Worm (Caenorhabditis elegans) whole organism, L1 larva: ENCODE measurements around the gene manf-1.

Experiments
- alr-1 ChIP-seq: fragments of 200-800 bp; sonication (Bioruptor generic); optimal IDR thresholded peaks from 2 replicates; lab custom pipeline; 2018; ENCODE audit warnings: borderline replicate concordance, mild to moderate bottlenecking, missing genetic modification characterization, missing compliant biosample characterization
- ama-1 ChIP-seq: fragments of 150-350 bp; optimal IDR thresholded peaks from 2 replicates; lab custom pipeline; 2014
- dsc-1 ChIP-seq: sonication (generic microtip); optimal IDR thresholded peaks from 2 replicates; lab custom pipeline; 2016; ENCODE audit warnings: mild to moderate bottlenecking, missing genetic modification characterization, missing compliant biosample characterization
- fkh-10 ChIP-seq: sonication (generic microtip); optimal IDR thresholded peaks from 2 replicates; lab custom pipeline; 2017; ENCODE audit warnings: missing biosample characterization, missing genetic modification reagents, missing genetic modification characterization
- mdl-1 ChIP-seq, 2 experiments: fragments of 150-350 bp; optimal IDR thresholded peaks; 2 replicates each; lab custom pipeline; 2014 to 2017; ENCODE audit warnings: missing biosample characterization in 2 of 2, missing genetic modification characterization in 2 of 2, inconsistent platforms in 1 of 2

ce11 chrIV:2966884-2967283, 38.7 kb upstream of the manf-1 start:
- no peak for TF ChIP-seq fkh-10 (GFP tag; lab: Kevin White, UChicago)
- no peak for TF ChIP-seq dsc-1 (tag; lab: Kevin White, UChicago)
- no peak for TF ChIP-seq ama-1
- no peak for TF ChIP-seq alr-1 (tag; lab: Kevin White, UChicago)
- TF ChIP-seq mdl-1 (tag; optimal IDR thresholded peaks at IDR 0.05; lab: Kevin White, UChicago), result no peak
